Worm (Caenorhabditis elegans) whole organism, L1 larva: ENCODE results near the gene F35H10.3.

Experiments used
- elt-2 ChIP-seq: sonication (generic microtip); optimal IDR thresholded peaks from 2 replicates; lab custom pipeline; 2016; ENCODE audit warnings: missing genetic modification characterization, mild to moderate bottlenecking, inconsistent platforms, missing compliant biosample characterization, missing genetic modification reagents
- lin-35 ChIP-seq, 2 experiments: fragments of 150-350 bp; optimal IDR thresholded peaks; 2 replicates each; lab custom pipeline; 2014; ENCODE audit warnings: missing biosample characterization in 2 of 2, missing genetic modification characterization in 2 of 2, missing genetic modification reagents in 2 of 2
- nhr-11 ChIP-seq: fragments of 150-350 bp; optimal IDR thresholded peaks from 2 replicates; lab custom pipeline; 2014; ENCODE audit warnings: missing biosample characterization, missing genetic modification characterization
- nhr-12 ChIP-seq: sonication (generic microtip); optimal IDR thresholded peaks from 2 replicates; lab custom pipeline; 2017; ENCODE audit warnings: missing biosample characterization, missing genetic modification characterization

ce11 chrIV:8283214-8283613 lies 42.6 kb upstream of the F35H10.3 start:
- TF ChIP-seq nhr-11 (tag; lab: Kevin White, UChicago) (no peak), nhr-12 (tag; lab: Kevin White, UChicago) (no peak), elt-2 (tag; lab: Kevin White, UChicago) (no peak), lin-35 (GFP tag; optimal IDR thresholded peaks at IDR 0.05; lab: Kevin White, UChicago) (no peak)
